Worm (Caenorhabditis elegans): ENCODE results near the gene col-41.
A peak's percentile ranks its signal among the peaks of the same experiment; 100 is the strongest.

col-41 gene

ce11 chrX:15128184-15128583, 48.1 kb downstream of the col-41 start:
- TF ChIP-seq nhr-111 (GFP tag; optimal IDR thresholded peaks at IDR 0.05) (no peak), lsy-2 (tag; optimal IDR thresholded peaks at IDR 0.05) (no peak), fkh-10 (GFP tag; optimal IDR thresholded peaks at IDR 0.05) (peak; percentile 45), ctbp-1 (GFP tag; IDR thresholded peaks at IDR 0.05) (peak; percentile 46; the same call in 1 of the 2 replicates), skn-1 (tag; optimal IDR thresholded peaks at IDR 0.05) (no peak)

- peak; percentile 86 for TF ChIP-seq set-16 (GFP tag; IDR thresholded peaks at IDR 0.05)
- no peak for TF ChIP-seq F26F4.8 (GFP tag; conservative IDR thresholded peaks at IDR 0.05)
- TF ChIP-seq fkh-10 (GFP tag; optimal IDR thresholded peaks at IDR 0.05): no peak
- TF ChIP-seq nhr-25 (tag; optimal IDR thresholded peaks at IDR 0.05; ENCODE audit: borderline replicate concordance, insufficient read depth): no peak
- TF ChIP-seq ceh-28 (tag; optimal IDR thresholded peaks at IDR 0.05): no peak
- TF ChIP-seq lin-1 (GFP tag; IDR thresholded peaks at IDR 0.05): no peak
- TF ChIP-seq unc-39 (tag; optimal IDR thresholded peaks at IDR 0.05): no peak
- peak; percentile 80 for TF ChIP-seq aha-1 (tag)
- TF ChIP-seq Y75B8A.6 (GFP tag; IDR thresholded peaks at IDR 0.05): no peak
- no peak for TF ChIP-seq spr-3 (GFP tag; optimal IDR thresholded peaks at IDR 0.05)
- TF ChIP-seq zag-1 (tag; optimal IDR thresholded peaks at IDR 0.05): no peak
- TF ChIP-seq egl-43 (GFP tag; IDR thresholded peaks at IDR 0.05): 0 out of 2 replicates have a peak, but pooled peaks have one; percentile 43
- TF ChIP-seq duxl-1 (tag; optimal IDR thresholded peaks at IDR 0.05; ENCODE audit: poor library complexity): no peak
Observed at ce11 chrX:15127338-15127737, 48.9 kb downstream of the col-41 start.

ce11 chrX:15126736-15127135, 49.5 kb downstream of the col-41 start:
- TF ChIP-seq Y75B8A.6 (GFP tag; IDR thresholded peaks at IDR 0.05) (no peak), nhr-11 (tag; optimal IDR thresholded peaks at IDR 0.05) (no peak), arid-1 (GFP tag; conservative IDR thresholded peaks at IDR 0.05) (no peak), dve-1 (tag; optimal IDR thresholded peaks at IDR 0.05; ENCODE audit: insufficient read depth) (no peak), lin-15B (tag; optimal IDR thresholded peaks at IDR 0.05) (no peak), ces-1 (GFP tag; optimal IDR thresholded peaks at IDR 0.05) (no peak), ceh-44 (GFP tag; IDR thresholded peaks at IDR 0.05) (no peak), php-3 (GFP tag; IDR thresholded peaks at IDR 0.05) (no peak), aly-2 (tag; optimal IDR thresholded peaks at IDR 0.05) (no peak), ZK337.2 (GFP tag; IDR thresholded peaks at IDR 0.05) (no peak), ceh-62 (tag; optimal IDR thresholded peaks at IDR 0.05) (no peak), pha-4 (GFP tag; IDR thresholded peaks at IDR 0.05) (no peak), pha-4 (tag; optimal IDR thresholded peaks at IDR 0.05) (no peak), ama-1 (optimal IDR thresholded peaks at IDR 0.05) (no peak), ceh-28 (tag; optimal IDR thresholded peaks at IDR 0.05) (no peak), Y105C5A.15 (GFP tag; IDR thresholded peaks at IDR 0.05) (no peak), nhr-25 (tag; optimal IDR thresholded peaks at IDR 0.05; ENCODE audit: borderline replicate concordance, insufficient read depth) (no peak), hmg-1.1 (GFP tag; IDR thresholded peaks at IDR 0.05) (no peak), lin-29 (GFP tag; IDR thresholded peaks at IDR 0.05) (no peak), madf-9 (GFP tag; conservative IDR thresholded peaks at IDR 0.05) (no peak)

ce11 chrX:15125138-15125537, 51.1 kb downstream of the col-41 start:
- no peak for TF ChIP-seq Y75B8A.6 (GFP tag; IDR thresholded peaks at IDR 0.05)
- TF ChIP-seq ces-1 (GFP tag; optimal IDR thresholded peaks at IDR 0.05): peak; percentile 30
